Worm (Caenorhabditis elegans) whole organism, young adult: ENCODE results near the gene str-261.

Source experiments
- B0019.2 ChIP-seq: fragments of 200-800 bp; sonication (Bioruptor generic); conservative IDR thresholded peaks from 2 replicates; pipeline ENCODE4 v1.3.6; 2022; ENCODE audit warnings: missing genetic modification reagents, missing genetic modification characterization, missing compliant biosample characterization
- B0261.1 ChIP-seq: sonication (generic microtip); optimal IDR thresholded peaks from 2 replicates; lab custom pipeline; 2016; ENCODE audit warnings: mild to moderate bottlenecking, missing genetic modification characterization, moderate library complexity, missing compliant biosample characterization
- C17E4.6 ChIP-seq: fragments of 200-800 bp; sonication (Bioruptor generic); IDR thresholded peaks from 2 replicates; pipeline ENCODE4 v1.3.6; 2022; ENCODE audit warnings: missing genetic modification reagents, missing genetic modification characterization, missing compliant biosample characterization
- F10E7.11 ChIP-seq: sonication (generic microtip); optimal IDR thresholded peaks from 2 replicates; lab custom pipeline; 2017; ENCODE audit warnings: mild to moderate bottlenecking, missing genetic modification characterization, moderate library complexity, missing compliant biosample characterization
- F22D6.2 ChIP-seq: sonication (generic microtip); optimal IDR thresholded peaks from 2 replicates; lab custom pipeline; 2016; ENCODE audit warnings: mild to moderate bottlenecking, missing genetic modification characterization, missing compliant biosample characterization
- F33H1.4 ChIP-seq: fragments of 200-800 bp; sonication (Bioruptor generic); IDR thresholded peaks from 2 replicates; pipeline ENCODE4 v1.3.6; 2022; ENCODE audit warnings: missing genetic modification reagents, missing genetic modification characterization, missing compliant biosample characterization
- F49E8.2 ChIP-seq: sonication (generic microtip); optimal IDR thresholded peaks from 3 replicates; lab custom pipeline; 2017; ENCODE audit warnings: missing genetic modification characterization, mild to moderate bottlenecking, missing compliant biosample characterization, antibody characterized with exemption, moderate library complexity; ENCODE audit not compliant: insufficient read depth
- F52B5.7 ChIP-seq: sonication (generic microtip); optimal IDR thresholded peaks from 2 replicates; lab custom pipeline; 2016; ENCODE audit warnings: mild to moderate bottlenecking, missing genetic modification characterization, missing compliant biosample characterization
- T26A5.8 ChIP-seq: sonication (generic microtip); optimal IDR thresholded peaks from 2 replicates; lab custom pipeline; 2016; ENCODE audit warnings: missing genetic modification characterization, missing compliant biosample characterization
- Y53F4B.3 ChIP-seq: fragments of 200-800 bp; sonication (Bioruptor generic); IDR thresholded peaks from 2 replicates; pipeline ENCODE4 v1.3.6; 2022; ENCODE audit warnings: missing genetic modification reagents, missing genetic modification characterization, missing compliant biosample characterization
- Y56A3A.18 ChIP-seq: fragments of 200-800 bp; sonication (Bioruptor generic); IDR thresholded peaks from 2 replicates; pipeline ENCODE4 v1.3.6; 2022; ENCODE audit warnings: missing genetic modification reagents, missing genetic modification characterization, missing compliant biosample characterization
- Y79H2A.3 ChIP-seq: fragments of 200-800 bp; sonication (Bioruptor generic); conservative IDR thresholded peaks from 2 replicates; pipeline ENCODE4 v1.3.6; 2022; ENCODE audit warnings: missing genetic modification reagents, missing genetic modification characterization, missing compliant biosample characterization
- aptf-2 ChIP-seq: fragments of 200-800 bp; sonication (Bioruptor generic); conservative IDR thresholded peaks from 2 replicates; pipeline ENCODE4 v1.3.6; 2022; ENCODE audit warnings: missing genetic modification reagents, missing genetic modification characterization, missing compliant biosample characterization
- aptf-3 ChIP-seq: fragments of 200-800 bp; sonication (Bioruptor generic); IDR thresholded peaks from 2 replicates; pipeline ENCODE4 v1.3.6; 2022; ENCODE audit warnings: missing genetic modification characterization, missing compliant biosample characterization
- attf-3 ChIP-seq: fragments of 200-800 bp; sonication (Bioruptor generic); conservative IDR thresholded peaks from 2 replicates; pipeline ENCODE4 v1.3.6; 2022; ENCODE audit warnings: missing genetic modification reagents, missing genetic modification characterization, missing compliant biosample characterization
- attf-5 ChIP-seq: fragments of 200-800 bp; sonication (Bioruptor generic); optimal IDR thresholded peaks from 2 replicates; lab custom pipeline; 2018; ENCODE audit warnings: mild to moderate bottlenecking, missing genetic modification characterization, missing compliant biosample characterization
- cebp-1 ChIP-seq, 2 experiments: fragments of 200-800 bp in 1 of 2; sonication (Bioruptor generic) in 1 of 2; sonication (generic microtip) in 1 of 2; IDR thresholded peaks in 1 of 2; optimal IDR thresholded peaks in 1 of 2; 2 replicates each; pipeline versions ENCODE4 v1.3.6 to Lab custom; 2017 to 2022; ENCODE audit warnings: missing compliant biosample characterization in 2 of 2, missing genetic modification characterization in 2 of 2, mild to moderate bottlenecking in 1 of 2, missing genetic modification reagents in 1 of 2, moderate library complexity in 1 of 2
- dox-1 ChIP-seq: fragments of 200-800 bp; sonication (Bioruptor generic); IDR thresholded peaks from 2 replicates; pipeline ENCODE4 v1.3.6; 2022; ENCODE audit warnings: missing genetic modification reagents, missing genetic modification characterization, missing compliant biosample characterization
- dpff-1 ChIP-seq: sonication (generic microtip); optimal IDR thresholded peaks from 2 replicates; lab custom pipeline; 2017; ENCODE audit warnings: mild to moderate bottlenecking, missing genetic modification characterization, missing compliant biosample characterization
- dpl-1 ChIP-seq: fragments of 150-350 bp; optimal IDR thresholded peaks from 2 replicates; lab custom pipeline; 2014; ENCODE audit warnings: missing biosample characterization, missing genetic modification reagents, missing genetic modification characterization
- egl-44 ChIP-seq: fragments of 200-800 bp; sonication (Bioruptor generic); IDR thresholded peaks from 2 replicates; pipeline ENCODE4 v1.3.6; 2022; ENCODE audit warnings: missing genetic modification reagents, missing genetic modification characterization, missing compliant biosample characterization
- fkh-3 ChIP-seq: sonication (generic microtip); optimal IDR thresholded peaks from 2 replicates; lab custom pipeline; 2016; ENCODE audit warnings: mild to moderate bottlenecking, missing genetic modification characterization, missing compliant biosample characterization
- hmg-1.2 ChIP-seq: fragments of 200-800 bp; sonication (Bioruptor generic); IDR thresholded peaks from 2 replicates; pipeline ENCODE4 v1.3.6; 2022; ENCODE audit warnings: missing genetic modification reagents, missing genetic modification characterization, missing compliant biosample characterization
- hsf-1 ChIP-seq: fragments of 200-800 bp; sonication (Bioruptor generic); IDR thresholded peaks from 2 replicates; pipeline ENCODE4 v1.3.6; 2022; ENCODE audit warnings: missing genetic modification reagents, missing genetic modification characterization, missing compliant biosample characterization
- lag-1 ChIP-seq: fragments of 200-800 bp; sonication (Bioruptor generic); IDR thresholded peaks from 2 replicates; pipeline ENCODE4 v1.3.6; 2022; ENCODE audit warnings: missing genetic modification reagents, missing genetic modification characterization, missing compliant biosample characterization
- lin-40 ChIP-seq: sonication (generic microtip); optimal IDR thresholded peaks from 2 replicates; lab custom pipeline; 2016; ENCODE audit warnings: missing genetic modification characterization, mild to moderate bottlenecking, missing compliant biosample characterization, missing genotype, missing genetic modification reagents
- lin-54 ChIP-seq: fragments of 200-800 bp; sonication (Bioruptor generic); optimal IDR thresholded peaks from 2 replicates; lab custom pipeline; 2018; ENCODE audit warnings: mild to moderate bottlenecking, missing genetic modification characterization, missing compliant biosample characterization
- lir-1 ChIP-seq: fragments of 200-800 bp; sonication (Bioruptor generic); conservative IDR thresholded peaks from 2 replicates; pipeline ENCODE4 v1.3.6; 2022; ENCODE audit warnings: missing genetic modification reagents, missing genetic modification characterization, missing compliant biosample characterization
- lsl-1 ChIP-seq: fragments of 200-800 bp; sonication (Bioruptor generic); optimal IDR thresholded peaks from 2 replicates; lab custom pipeline; 2018; ENCODE audit warnings: mild to moderate bottlenecking, missing genetic modification characterization, moderate library complexity, missing compliant biosample characterization
- mel-28 ChIP-seq: sonication (generic microtip); optimal IDR thresholded peaks from 2 replicates; lab custom pipeline; 2016; ENCODE audit warnings: borderline replicate concordance, mild to moderate bottlenecking, missing genetic modification characterization, missing compliant biosample characterization
- mes-4 ChIP-seq: sonication (generic microtip); optimal IDR thresholded peaks from 2 replicates; lab custom pipeline; 2016; ENCODE audit warnings: missing genotype, missing genetic modification characterization, missing compliant biosample characterization
- nfya-1 ChIP-seq: sonication (generic microtip); optimal IDR thresholded peaks from 2 replicates; lab custom pipeline; 2017; ENCODE audit warnings: antibody characterized with exemption, missing compliant biosample characterization, missing genetic modification characterization, borderline replicate concordance; ENCODE audit not compliant: insufficient read depth
- nfya-2 ChIP-seq: fragments of 200-800 bp; sonication (Bioruptor generic); IDR thresholded peaks from 2 replicates; pipeline ENCODE4 v1.3.6; 2022; ENCODE audit warnings: missing genetic modification reagents, missing genetic modification characterization, missing compliant biosample characterization
- nhr-179 ChIP-seq: sonication (generic microtip); optimal IDR thresholded peaks from 2 replicates; lab custom pipeline; 2016; ENCODE audit warnings: mild to moderate bottlenecking, missing genetic modification characterization, missing compliant biosample characterization
- nhr-80 ChIP-seq: sonication (generic microtip); optimal IDR thresholded peaks from 2 replicates; lab custom pipeline; 2016; ENCODE audit warnings: missing genetic modification characterization, missing compliant biosample characterization
- pha-4 ChIP-seq: fragments of 150-350 bp; sonication (generic microtip); optimal IDR thresholded peaks from 2 replicates; lab custom pipeline; 2014; ENCODE audit warnings: missing biosample characterization, missing genetic modification reagents, missing genetic modification characterization
- rcor-1 ChIP-seq: fragments of 200-800 bp; sonication (Bioruptor generic); IDR thresholded peaks from 2 replicates; pipeline ENCODE4 v1.3.6; 2022; ENCODE audit warnings: missing genetic modification reagents, missing genetic modification characterization, missing compliant biosample characterization
- rec-8 ChIP-seq, 2 experiments: sonication (generic microtip); optimal IDR thresholded peaks; 2 replicates each; lab custom pipeline; 2016; ENCODE audit warnings: mild to moderate bottlenecking in 2 of 2, missing genetic modification characterization in 2 of 2, missing genetic modification reagents in 2 of 2, missing genotype in 2 of 2, missing biosample characterization in 1 of 2, missing compliant biosample characterization in 1 of 2, moderate library complexity in 1 of 2
- repo-1 ChIP-seq: sonication (generic microtip); optimal IDR thresholded peaks from 2 replicates; lab custom pipeline; 2017; ENCODE audit warnings: mild to moderate bottlenecking, missing genetic modification characterization, missing compliant biosample characterization
- sptf-2 ChIP-seq: fragments of 200-800 bp; sonication (Bioruptor generic); optimal IDR thresholded peaks from 2 replicates; lab custom pipeline; 2018; ENCODE audit warnings: mild to moderate bottlenecking, missing genetic modification characterization, missing compliant biosample characterization
- tbp1 ChIP-seq: fragments of 200-800 bp; sonication (Bioruptor generic); optimal IDR thresholded peaks from 2 replicates; lab custom pipeline; 2018; ENCODE audit warnings: mild to moderate bottlenecking, missing genetic modification characterization, missing compliant biosample characterization
- tbx-9 ChIP-seq: sonication (generic microtip); optimal IDR thresholded peaks from 2 replicates; lab custom pipeline; 2016; ENCODE audit warnings: borderline replicate concordance, missing genetic modification characterization, inconsistent platforms, missing compliant biosample characterization
- zfh-2 ChIP-seq: fragments of 200-800 bp; sonication (Bioruptor generic); conservative IDR thresholded peaks from 2 replicates; pipeline ENCODE4 v1.3.6; 2022; ENCODE audit warnings: missing genetic modification reagents, missing genetic modification characterization, missing compliant biosample characterization
- ztf-25 ChIP-seq: fragments of 200-800 bp; sonication (Bioruptor generic); IDR thresholded peaks from 2 replicates; pipeline ENCODE4 v1.3.6; 2022; ENCODE audit warnings: missing genetic modification reagents, missing genetic modification characterization, missing compliant biosample characterization
- ztf-26 ChIP-seq: sonication (generic microtip); optimal IDR thresholded peaks from 2 replicates; lab custom pipeline; 2017; ENCODE audit warnings: missing genetic modification characterization, missing compliant biosample characterization
- ztf-6 ChIP-seq: fragments of 200-800 bp; sonication (Bioruptor generic); IDR thresholded peaks from 2 replicates; pipeline ENCODE4 v1.3.6; 2022; ENCODE audit warnings: missing genetic modification reagents, missing genetic modification characterization, missing compliant biosample characterization

Gene str-261

DNA sequence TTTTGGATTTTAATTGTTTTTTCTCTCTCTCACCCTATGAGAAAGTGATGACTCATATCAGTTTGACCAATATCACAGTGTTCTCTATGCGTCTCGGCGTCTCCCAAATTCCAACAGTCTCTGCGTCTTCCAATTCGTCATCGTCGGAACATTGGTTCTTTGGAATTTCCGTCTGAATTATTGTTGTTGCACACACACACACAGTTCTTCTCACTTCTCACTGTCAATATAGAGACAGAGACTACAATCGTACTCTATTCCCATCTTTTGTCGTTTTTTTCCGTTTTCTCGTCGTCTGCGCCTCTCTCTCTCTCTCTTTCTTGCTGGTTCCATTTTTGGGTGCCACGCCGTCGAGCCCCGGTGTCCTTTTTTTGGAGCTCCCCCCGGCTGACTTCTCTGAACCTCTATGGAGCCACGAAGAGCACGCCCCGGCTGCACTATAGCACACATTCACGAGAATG, 23.6 kb upstream of the str-261 start:
- no peak for TF ChIP-seq ztf-25 (GFP tag; lab: Robert Waterston, UW)
- peak; percentile 13 for TF ChIP-seq tbp1 (GFP tag; lab: Kevin White, UChicago)
- peak; percentile 32 for TF ChIP-seq lin-40 (tag; lab: Kevin White, UChicago)
- no peak for TF ChIP-seq Y79H2A.3 (GFP tag; lab: Robert Waterston, UW)
- TF ChIP-seq hmg-1.2: peak; percentile 77; the same call in 1 of the 2 replicates
- TF ChIP-seq B0019.2 (GFP tag; lab: Robert Waterston, UW): no peak
- TF ChIP-seq pha-4 (tag; lab: Kevin White, UChicago): peak; percentile 35
- TF ChIP-seq rcor-1 (GFP tag; lab: Robert Waterston, UW): no peak
- no peak for TF ChIP-seq nfya-2
- no peak for TF ChIP-seq Y56A3A.18
- TF ChIP-seq dox-1 (GFP tag; lab: Robert Waterston, UW): peak; percentile 21; the same call in 1 of the 2 replicates
- TF ChIP-seq egl-44 (GFP tag; lab: Robert Waterston, UW): no peak
- no peak for TF ChIP-seq fkh-3
- TF ChIP-seq cebp-1 (GFP tag; IDR thresholded peaks at IDR 0.05; lab: Robert Waterston, UW): peak; percentile 11; the same call in 1 of the 2 replicates
- peak; percentile 29 for TF ChIP-seq cebp-1 (tag; optimal IDR thresholded peaks at IDR 0.05; lab: Kevin White, UChicago)
- no peak for TF ChIP-seq lag-1 (GFP tag; lab: Robert Waterston, UW)
- TF ChIP-seq nhr-80 (tag; lab: Kevin White, UChicago): peak; percentile 34
- no peak for TF ChIP-seq aptf-2 (GFP tag; lab: Robert Waterston, UW)
- no peak for TF ChIP-seq lir-1
- TF ChIP-seq B0261.1 (tag; lab: Kevin White, UChicago): no peak
- no peak for TF ChIP-seq F10E7.11 (tag; lab: Kevin White, UChicago)
- TF ChIP-seq attf-5: peak; percentile 39
- no peak for TF ChIP-seq ztf-26
- TF ChIP-seq rec-8 (tag; optimal IDR thresholded peaks at IDR 0.05; lab: Kevin White, UChicago): no peak
- no peak for TF ChIP-seq lsl-1 (GFP tag; lab: Kevin White, UChicago)
- no peak for TF ChIP-seq ztf-6 (GFP tag; lab: Robert Waterston, UW)
- TF ChIP-seq zfh-2 (GFP tag; lab: Robert Waterston, UW): peak; percentile 90
- no peak for TF ChIP-seq C17E4.6

DNA sequence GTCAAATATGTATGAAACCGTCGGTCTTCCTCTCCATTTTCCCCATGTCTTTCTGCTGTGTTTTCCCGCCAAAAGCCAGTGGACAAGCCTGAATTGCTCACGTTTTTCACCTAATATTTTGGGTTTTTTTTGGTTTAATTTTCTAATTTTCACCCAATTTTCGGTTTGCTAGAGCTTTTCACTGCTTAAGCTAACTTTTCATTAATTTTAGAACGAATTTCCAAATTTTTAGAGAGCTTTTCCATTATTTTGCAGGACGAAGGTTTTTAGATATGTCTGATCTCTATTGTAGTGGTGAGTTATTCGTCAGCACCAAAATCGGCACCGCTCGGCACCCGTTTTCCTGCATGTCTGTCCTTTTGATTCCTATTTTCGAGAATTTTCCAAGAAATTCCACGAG, 20.7 kb upstream of the str-261 start:
- no peak for TF ChIP-seq attf-3 (GFP tag; lab: Robert Waterston, UW)
- no peak for TF ChIP-seq nhr-179
- no peak for TF ChIP-seq T26A5.8 (tag; lab: Kevin White, UChicago)
- no peak for TF ChIP-seq hsf-1 (GFP tag; lab: Robert Waterston, UW)
- no peak for TF ChIP-seq F49E8.2
- TF ChIP-seq B0261.1 (tag; lab: Kevin White, UChicago): no peak
- no peak for TF ChIP-seq tbx-9 (tag; lab: Kevin White, UChicago)
- TF ChIP-seq mel-28 (tag; lab: Kevin White, UChicago): no peak
- TF ChIP-seq dpff-1 (tag; lab: Kevin White, UChicago): no peak
- no peak for TF ChIP-seq rec-8 (tag; optimal IDR thresholded peaks at IDR 0.05; lab: Kevin White, UChicago)
- no peak for TF ChIP-seq ztf-25 (GFP tag; lab: Robert Waterston, UW)
- TF ChIP-seq F33H1.4 (GFP tag; lab: Robert Waterston, UW): no peak

DNA sequence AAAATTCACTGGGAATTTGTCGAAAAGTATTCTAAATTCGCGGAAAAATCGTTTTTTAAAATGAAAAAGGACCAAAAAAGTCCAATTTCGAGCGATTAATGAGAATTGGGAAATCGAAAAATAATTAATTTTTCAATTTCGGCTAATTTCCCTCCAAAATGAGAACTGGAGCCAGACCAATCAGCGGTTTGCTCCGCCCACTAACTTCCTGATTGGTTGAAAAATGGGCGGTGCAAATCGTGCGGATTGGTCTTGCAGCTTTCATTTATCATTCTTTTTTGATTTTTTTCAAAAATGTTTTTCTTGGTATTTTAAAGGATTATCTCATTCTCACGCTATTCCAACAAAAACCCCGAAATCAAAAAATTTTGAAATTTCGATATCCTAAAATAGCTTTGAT, 20.3 kb upstream of the str-261 start:
- TF ChIP-seq F52B5.7: no peak
- TF ChIP-seq lin-54 (GFP tag; lab: Kevin White, UChicago): no peak
- TF ChIP-seq F10E7.11 (tag; lab: Kevin White, UChicago): no peak
- no peak for TF ChIP-seq sptf-2 (GFP tag; lab: Kevin White, UChicago)
- TF ChIP-seq mel-28 (tag; lab: Kevin White, UChicago): no peak
- TF ChIP-seq repo-1: no peak
- no peak for TF ChIP-seq Y53F4B.3 (GFP tag; lab: Robert Waterston, UW)
- no peak for TF ChIP-seq dpl-1 (GFP tag; lab: Kevin White, UChicago)
- TF ChIP-seq rec-8 (tag; optimal IDR thresholded peaks at IDR 0.05; lab: Kevin White, UChicago): no peak
- TF ChIP-seq aptf-3 (GFP tag; lab: Robert Waterston, UW): no peak
- TF ChIP-seq F22D6.2 (tag; lab: Kevin White, UChicago): no peak
- no peak for TF ChIP-seq nfya-1 (tag; lab: Kevin White, UChicago)
- no peak for TF ChIP-seq mes-4 (tag; lab: Kevin White, UChicago)
- TF ChIP-seq aptf-2 (GFP tag; lab: Robert Waterston, UW): no peak
